Worm (Caenorhabditis elegans) whole organism, L4 larva: Measurements from ENCODE around the gene F38A1.15.

Experiments used
- ZK337.2 ChIP-seq: fragments of 200-800 bp; sonication (Bioruptor generic); IDR thresholded peaks from 2 replicates; pipeline ENCODE4 v1.3.6; 2022; ENCODE audit warnings: missing genetic modification reagents, missing genetic modification characterization, missing compliant biosample characterization
- ama-1 ChIP-seq: fragments of 150-350 bp; optimal IDR thresholded peaks from 2 replicates; lab custom pipeline; 2014; ENCODE audit warnings: inconsistent platforms, mixed read lengths
- attf-4 ChIP-seq: sonication (generic microtip); optimal IDR thresholded peaks from 3 replicates; lab custom pipeline; 2017; ENCODE audit warnings: missing biosample characterization, missing genetic modification characterization
- hlh-30 ChIP-seq: sonication (generic microtip); optimal IDR thresholded peaks from 2 replicates; lab custom pipeline; 2017; ENCODE audit warnings: antibody characterized with exemption, mild to moderate bottlenecking, missing genetic modification characterization, missing compliant biosample characterization; ENCODE audit not compliant: insufficient read depth
- lin-39 ChIP-seq: fragments of 150-350 bp; optimal IDR thresholded peaks from 2 replicates; lab custom pipeline; 2014; ENCODE audit warnings: missing biosample characterization, missing genetic modification reagents, missing genetic modification characterization
- mdl-1 ChIP-seq, 2 experiments: fragments of 150-350 bp in 1 of 2; sonication (generic microtip) in 1 of 2; optimal IDR thresholded peaks; 2 replicates each; lab custom pipeline; 2014 to 2017; ENCODE audit warnings: missing biosample characterization in 2 of 2, missing genetic modification characterization in 2 of 2
- nhr-11 ChIP-seq: fragments of 150-350 bp; optimal IDR thresholded peaks from 2 replicates; lab custom pipeline; 2014; ENCODE audit warnings: missing biosample characterization, missing genetic modification characterization
- nhr-41 ChIP-seq: fragments of 200-800 bp; sonication (Bioruptor generic); IDR thresholded peaks from 2 replicates; pipeline ENCODE4 v1.3.6; 2022; ENCODE audit warnings: missing genetic modification reagents, missing genetic modification characterization, missing compliant biosample characterization
- skn-1 ChIP-seq: fragments of 150-350 bp; optimal IDR thresholded peaks from 2 replicates; lab custom pipeline; 2014; ENCODE audit warnings: missing biosample characterization, missing genetic modification characterization
- unc-39 ChIP-seq: sonication (generic microtip); optimal IDR thresholded peaks from 2 replicates; lab custom pipeline; 2017; ENCODE audit warnings: missing biosample characterization, missing genetic modification characterization

DNA sequence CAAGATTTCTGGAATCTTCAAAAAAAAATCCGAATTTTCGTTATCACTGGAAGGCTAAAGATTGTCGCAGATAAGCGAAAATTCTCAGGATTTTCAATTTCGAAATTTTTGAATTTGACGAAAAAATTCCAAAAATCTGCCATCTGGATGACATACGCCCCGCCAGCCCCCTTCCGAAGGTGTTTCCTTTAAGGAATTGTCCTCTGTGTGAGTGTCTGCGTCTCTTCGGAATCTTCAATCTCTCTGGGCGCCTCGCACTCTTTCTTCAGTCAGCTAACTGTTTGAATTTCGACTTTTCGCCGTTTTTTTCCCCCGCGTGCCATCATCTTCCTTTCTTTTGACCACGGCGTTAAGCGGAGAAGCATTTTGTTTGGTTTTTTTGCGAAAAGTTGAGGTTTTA lies 43.4 kb upstream of the F38A1.15 start:
- TF ChIP-seq mdl-1 (tag; optimal IDR thresholded peaks at IDR 0.05; lab: Kevin White, UChicago) (no peak), lin-39 (no peak), ama-1 (lab: Kevin White, UChicago) (no peak), ZK337.2 (GFP tag; lab: Robert Waterston, UW) (no peak), hlh-30 (tag; lab: Kevin White, UChicago) (no peak), unc-39 (tag; lab: Kevin White, UChicago) (no peak), skn-1 (tag; lab: Kevin White, UChicago) (no peak), nhr-41 (no peak), attf-4 (tag; lab: Kevin White, UChicago) (no peak), nhr-11 (no peak)
